Worm (Caenorhabditis elegans) whole organism, young adult: Measurements from ENCODE around the gene EEED8.3.

Experiments used
- B0019.2 ChIP-seq: fragments of 200-800 bp; sonication (Bioruptor generic); conservative IDR thresholded peaks from 2 replicates; pipeline ENCODE4 v1.3.6; 2022; ENCODE audit warnings: missing genetic modification reagents, missing genetic modification characterization, missing compliant biosample characterization
- B0336.3 ChIP-seq: fragments of 200-800 bp; sonication (Bioruptor generic); IDR thresholded peaks from 2 replicates; pipeline ENCODE4 v1.3.6; 2022; ENCODE audit warnings: missing genetic modification characterization, missing compliant biosample characterization
- C06A6.2 ChIP-seq: fragments of 200-800 bp; sonication (Bioruptor generic); conservative IDR thresholded peaks from 2 replicates; pipeline ENCODE4 v1.3.6; 2022; ENCODE audit warnings: missing genetic modification characterization, missing compliant biosample characterization
- C17E4.6 ChIP-seq: fragments of 200-800 bp; sonication (Bioruptor generic); IDR thresholded peaks from 2 replicates; pipeline ENCODE4 v1.3.6; 2022; ENCODE audit warnings: missing genetic modification reagents, missing genetic modification characterization, missing compliant biosample characterization
- F10E7.11 ChIP-seq: sonication (generic microtip); optimal IDR thresholded peaks from 2 replicates; lab custom pipeline; 2017; ENCODE audit warnings: mild to moderate bottlenecking, missing genetic modification characterization, moderate library complexity, missing compliant biosample characterization
- F23B12.7 ChIP-seq: sonication (generic microtip); optimal IDR thresholded peaks from 2 replicates; lab custom pipeline; 2017; ENCODE audit warnings: missing genetic modification characterization, mild to moderate bottlenecking, missing compliant biosample characterization, antibody characterized with exemption, moderate library complexity; ENCODE audit not compliant: insufficient read depth
- F33H1.4 ChIP-seq: fragments of 200-800 bp; sonication (Bioruptor generic); IDR thresholded peaks from 2 replicates; pipeline ENCODE4 v1.3.6; 2022; ENCODE audit warnings: missing genetic modification reagents, missing genetic modification characterization, missing compliant biosample characterization
- F49E8.2 ChIP-seq: sonication (generic microtip); optimal IDR thresholded peaks from 3 replicates; lab custom pipeline; 2017; ENCODE audit warnings: missing genetic modification characterization, mild to moderate bottlenecking, missing compliant biosample characterization, antibody characterized with exemption, moderate library complexity; ENCODE audit not compliant: insufficient read depth
- F57C9.4 ChIP-seq: sonication (generic microtip); optimal IDR thresholded peaks from 2 replicates; lab custom pipeline; 2017; ENCODE audit warnings: mild to moderate bottlenecking, missing genetic modification characterization, missing compliant biosample characterization
- K11D2.4 ChIP-seq: fragments of 200-800 bp; sonication (Bioruptor generic); IDR thresholded peaks from 2 replicates; pipeline ENCODE4 v1.3.6; 2022; ENCODE audit warnings: missing genetic modification reagents, missing genetic modification characterization, missing compliant biosample characterization
- T07F8.4 ChIP-seq: sonication (generic microtip); optimal IDR thresholded peaks from 2 replicates; lab custom pipeline; 2016; ENCODE audit warnings: mild to moderate bottlenecking, missing genetic modification characterization, moderate library complexity, missing compliant biosample characterization
- T26A5.8 ChIP-seq: sonication (generic microtip); optimal IDR thresholded peaks from 2 replicates; lab custom pipeline; 2016; ENCODE audit warnings: missing genetic modification characterization, missing compliant biosample characterization
- Y53G8AR.9 ChIP-seq: fragments of 200-800 bp; sonication (Bioruptor generic); conservative IDR thresholded peaks from 2 replicates; pipeline ENCODE4 v1.3.6; 2022; ENCODE audit warnings: missing genetic modification reagents, missing genetic modification characterization, missing compliant biosample characterization
- Y95B8A.8 ChIP-seq: fragments of 200-800 bp; sonication (Bioruptor generic); IDR thresholded peaks from 2 replicates; pipeline ENCODE4 v1.3.6; 2022; ENCODE audit warnings: missing genetic modification reagents, missing genetic modification characterization, missing compliant biosample characterization
- akir-1 ChIP-seq: fragments of 200-800 bp; sonication (Bioruptor generic); optimal IDR thresholded peaks from 2 replicates; lab custom pipeline; 2018; ENCODE audit warnings: mild to moderate bottlenecking, missing genetic modification characterization, moderate library complexity, missing compliant biosample characterization
- ama-1 ChIP-seq, 3 experiments: fragments of 150-350 bp in 1 of 3; sonication (generic microtip) in 2 of 3; optimal IDR thresholded peaks; 2 replicates each; lab custom pipeline; 2014 to 2018; ENCODE audit warnings: missing biosample characterization in 2 of 3, missing genetic modification characterization in 2 of 3, missing genetic modification reagents in 2 of 3
- attf-5 ChIP-seq: fragments of 200-800 bp; sonication (Bioruptor generic); optimal IDR thresholded peaks from 2 replicates; lab custom pipeline; 2018; ENCODE audit warnings: mild to moderate bottlenecking, missing genetic modification characterization, missing compliant biosample characterization
- cebp-1 ChIP-seq, 2 experiments: fragments of 200-800 bp in 1 of 2; sonication (Bioruptor generic) in 1 of 2; sonication (generic microtip) in 1 of 2; IDR thresholded peaks in 1 of 2; optimal IDR thresholded peaks in 1 of 2; 2 replicates each; pipeline versions ENCODE4 v1.3.6 to Lab custom; 2017 to 2022; ENCODE audit warnings: missing compliant biosample characterization in 2 of 2, missing genetic modification characterization in 2 of 2, mild to moderate bottlenecking in 1 of 2, missing genetic modification reagents in 1 of 2, moderate library complexity in 1 of 2
- cebp-2 ChIP-seq: fragments of 200-800 bp; sonication (Bioruptor generic); IDR thresholded peaks from 2 replicates; pipeline ENCODE4 v1.3.6; 2022; ENCODE audit warnings: missing genetic modification characterization, missing compliant biosample characterization
- ceh-100 ChIP-seq: fragments of 200-800 bp; sonication (Bioruptor generic); IDR thresholded peaks from 2 replicates; pipeline ENCODE4 v1.3.6; 2022; ENCODE audit warnings: missing genetic modification reagents, missing genetic modification characterization, missing compliant biosample characterization
- ceh-27 ChIP-seq: fragments of 200-800 bp; sonication (Bioruptor generic); optimal IDR thresholded peaks from 2 replicates; lab custom pipeline; 2018; ENCODE audit warnings: mild to moderate bottlenecking, missing genetic modification characterization, moderate library complexity, missing compliant biosample characterization
- ceh-58 ChIP-seq: fragments of 200-800 bp; sonication (Bioruptor generic); IDR thresholded peaks from 2 replicates; pipeline ENCODE4 v1.3.6; 2022; ENCODE audit warnings: missing genetic modification characterization, missing compliant biosample characterization
- ceh-91 ChIP-seq: fragments of 200-800 bp; sonication (Bioruptor generic); IDR thresholded peaks from 2 replicates; pipeline ENCODE4 v1.3.6; 2022; ENCODE audit warnings: missing genetic modification reagents, missing genetic modification characterization, missing compliant biosample characterization
- ekl-4 ChIP-seq: fragments of 200-800 bp; sonication (Bioruptor generic); IDR thresholded peaks from 2 replicates; pipeline ENCODE4 v1.3.6; 2022; ENCODE audit warnings: missing genetic modification reagents, missing genetic modification characterization, missing compliant biosample characterization
- fkh-3 ChIP-seq: sonication (generic microtip); optimal IDR thresholded peaks from 2 replicates; lab custom pipeline; 2016; ENCODE audit warnings: mild to moderate bottlenecking, missing genetic modification characterization, missing compliant biosample characterization
- him-1 ChIP-seq: sonication (generic microtip); optimal IDR thresholded peaks from 2 replicates; lab custom pipeline; 2016; ENCODE audit warnings: missing genotype, missing genetic modification reagents, missing genetic modification characterization, missing compliant biosample characterization
- hsf-1 ChIP-seq: fragments of 200-800 bp; sonication (Bioruptor generic); IDR thresholded peaks from 2 replicates; pipeline ENCODE4 v1.3.6; 2022; ENCODE audit warnings: missing genetic modification reagents, missing genetic modification characterization, missing compliant biosample characterization
- lin-54 ChIP-seq: fragments of 200-800 bp; sonication (Bioruptor generic); optimal IDR thresholded peaks from 2 replicates; lab custom pipeline; 2018; ENCODE audit warnings: mild to moderate bottlenecking, missing genetic modification characterization, missing compliant biosample characterization
- lsl-1 ChIP-seq: fragments of 200-800 bp; sonication (Bioruptor generic); optimal IDR thresholded peaks from 2 replicates; lab custom pipeline; 2018; ENCODE audit warnings: mild to moderate bottlenecking, missing genetic modification characterization, moderate library complexity, missing compliant biosample characterization
- madf-10 ChIP-seq: sonication (generic microtip); optimal IDR thresholded peaks from 2 replicates; lab custom pipeline; 2016; ENCODE audit warnings: mild to moderate bottlenecking, missing genetic modification characterization, missing compliant biosample characterization
- madf-3 ChIP-seq: fragments of 200-800 bp; sonication (Bioruptor generic); IDR thresholded peaks from 2 replicates; pipeline ENCODE4 v1.3.6; 2022; ENCODE audit warnings: missing genetic modification reagents, missing genetic modification characterization, missing compliant biosample characterization
- nfyb-1 ChIP-seq: fragments of 200-800 bp; sonication (Bioruptor generic); IDR thresholded peaks from 2 replicates; pipeline ENCODE4 v1.3.6; 2022; ENCODE audit warnings: missing genetic modification reagents, missing genetic modification characterization, missing compliant biosample characterization
- pha-4 ChIP-seq: fragments of 150-350 bp; sonication (generic microtip); optimal IDR thresholded peaks from 2 replicates; lab custom pipeline; 2014; ENCODE audit warnings: missing biosample characterization, missing genetic modification reagents, missing genetic modification characterization
- rpc-1 ChIP-seq, 2 experiments: fragments of 150-350 bp in 1 of 2; sonication (generic microtip) in 1 of 2; optimal IDR thresholded peaks; 2 replicates each; lab custom pipeline; 2014 to 2018; ENCODE audit warnings: missing biosample characterization in 1 of 2, missing genetic modification characterization in 1 of 2, missing genetic modification reagents in 1 of 2, missing genotype in 1 of 2
- sptf-2 ChIP-seq: fragments of 200-800 bp; sonication (Bioruptor generic); optimal IDR thresholded peaks from 2 replicates; lab custom pipeline; 2018; ENCODE audit warnings: mild to moderate bottlenecking, missing genetic modification characterization, missing compliant biosample characterization
- zim-3 ChIP-seq: sonication (generic microtip); optimal IDR thresholded peaks from 2 replicates; lab custom pipeline; 2017; ENCODE audit warnings: mild to moderate bottlenecking, missing genetic modification characterization, moderate library complexity, missing compliant biosample characterization
- ztf-18 ChIP-seq: sonication (generic microtip); optimal IDR thresholded peaks from 2 replicates; lab custom pipeline; 2016; ENCODE audit warnings: missing genotype, mild to moderate bottlenecking, missing genetic modification characterization, missing compliant biosample characterization
- ztf-22 ChIP-seq: fragments of 200-800 bp; sonication (Bioruptor generic); optimal IDR thresholded peaks from 2 replicates; lab custom pipeline; 2018; ENCODE audit warnings: mild to moderate bottlenecking, missing genetic modification characterization, moderate library complexity, missing compliant biosample characterization
- ztf-25 ChIP-seq: fragments of 200-800 bp; sonication (Bioruptor generic); IDR thresholded peaks from 2 replicates; pipeline ENCODE4 v1.3.6; 2022; ENCODE audit warnings: missing genetic modification reagents, missing genetic modification characterization, missing compliant biosample characterization
- ztf-26 ChIP-seq: sonication (generic microtip); optimal IDR thresholded peaks from 2 replicates; lab custom pipeline; 2017; ENCODE audit warnings: missing genetic modification characterization, missing compliant biosample characterization

Gene EEED8.3

DNA sequence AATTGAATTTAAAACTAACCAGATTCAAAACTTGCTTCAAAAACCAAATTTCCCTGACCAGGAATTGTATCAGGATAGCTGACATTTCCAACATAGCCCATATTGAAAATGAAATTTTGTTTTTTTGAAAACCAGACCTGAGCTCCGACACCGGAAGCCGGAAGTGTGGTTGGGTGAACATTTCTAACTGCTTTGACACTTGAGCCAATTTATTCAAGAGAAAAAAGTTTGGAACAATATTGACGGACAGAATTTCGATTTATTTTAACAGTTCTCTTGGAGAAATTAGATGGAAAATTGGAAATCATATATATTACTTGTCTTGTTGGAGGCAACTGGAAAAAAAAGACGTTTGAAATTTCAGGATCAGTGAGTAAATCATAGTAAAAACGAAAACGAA is 26.9 kb upstream of the EEED8.3 start, which contains the start of gene ccpp-6:
Gene ccpp-6 (minus strand): TSS at position 101 of the 400 bp plus-strand sequence.
- TF ChIP-seq rpc-1 (optimal IDR thresholded peaks at IDR 0.05; lab: Kevin White, UChicago) (no peak), rpc-1 (tag; optimal IDR thresholded peaks at IDR 0.05; lab: Kevin White, UChicago) (no peak), Y95B8A.8 (GFP tag; lab: Robert Waterston, UW) (peak; percentile 36; the same call in 1 of the 2 replicates), nfyb-1 (GFP tag; lab: Robert Waterston, UW) (no peak), Y53G8AR.9 (GFP tag; lab: Robert Waterston, UW) (0 out of 2 replicates have a peak, but pooled peaks have one; percentile 11), B0336.3 (GFP tag; lab: Robert Waterston, UW) (peak; percentile 40; the same call in 1 of the 2 replicates), hsf-1 (GFP tag; lab: Robert Waterston, UW) (0 out of 2 replicates have a peak, but pooled peaks have one; percentile 22), T07F8.4 (tag; lab: Kevin White, UChicago) (no peak), attf-5 (GFP tag; lab: Kevin White, UChicago) (no peak), him-1 (tag; lab: Kevin White, UChicago) (peak; percentile 23), madf-3 (GFP tag; lab: Robert Waterston, UW) (0 out of 2 replicates have a peak, but pooled peaks have one; percentile 42)
- TF ChIP-seq, all 124 proteins: peak for 6

DNA sequence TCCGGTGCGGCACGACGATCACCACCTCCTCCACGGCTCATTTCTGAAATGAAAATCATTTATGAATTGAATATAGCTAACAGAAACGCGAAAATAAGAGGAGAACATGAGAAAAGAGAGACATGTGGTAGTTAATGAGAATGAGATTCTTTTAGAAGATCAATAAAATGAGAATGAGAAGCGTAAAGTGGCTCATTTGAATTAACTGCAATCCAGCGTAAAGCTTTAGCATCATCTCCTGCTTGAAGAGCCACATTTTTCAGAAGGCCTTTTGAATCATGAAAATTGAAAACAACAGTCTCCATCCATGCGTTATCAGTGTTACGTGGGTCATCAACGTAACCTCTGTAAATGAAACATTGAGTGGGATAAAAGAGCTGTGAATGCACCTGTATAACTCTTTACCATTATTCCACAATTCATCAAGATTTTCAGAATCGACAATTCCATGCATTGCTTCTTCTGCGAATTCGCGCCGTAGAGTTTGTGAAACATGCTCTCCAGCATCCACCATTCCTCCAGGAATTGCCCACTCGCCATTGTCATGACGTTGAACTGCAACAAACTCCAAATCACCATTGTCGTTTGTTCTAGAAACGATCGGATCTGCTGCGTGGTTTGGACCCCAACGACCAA is 25.2 kb upstream of the EEED8.3 start, which contains the start of gene rsp-4:
Gene rsp-4 (minus strand): TSS at position 51 of the 636 bp plus-strand sequence.
- TF ChIP-seq nfyb-1 (GFP tag; lab: Robert Waterston, UW) (0 out of 2 replicates have a peak, but pooled peaks have one; percentile 36), ama-1 (optimal IDR thresholded peaks at IDR 0.05; lab: Kevin White, UChicago) (no peak), ama-1 (GFP tag; optimal IDR thresholded peaks at IDR 0.05; lab: Kevin White, UChicago) (no peak)
- TF ChIP-seq, all 124 proteins: peak for 1

DNA sequence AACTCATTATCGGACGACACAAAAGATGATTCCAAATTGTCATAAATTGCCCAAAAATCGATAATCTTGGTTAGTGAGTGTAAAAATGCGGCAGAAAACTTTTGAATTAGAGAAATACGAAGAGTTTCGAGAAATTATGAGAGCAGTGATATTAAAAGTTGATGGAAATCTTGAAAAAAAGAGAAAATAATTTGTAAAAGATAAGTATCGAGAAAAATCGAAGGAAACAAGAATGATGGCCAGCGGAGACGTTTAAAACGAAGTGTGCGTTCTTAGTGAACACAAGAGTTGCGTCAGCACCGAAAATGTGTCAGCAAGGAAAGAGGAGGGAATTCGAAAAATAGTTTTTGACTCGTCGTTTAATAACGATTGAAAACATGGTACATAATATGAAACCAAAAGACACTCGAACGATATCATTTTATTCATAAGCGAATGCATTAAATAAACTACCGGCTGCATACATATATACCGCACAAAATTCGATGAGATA is 24.2 kb upstream of the EEED8.3 start, which contains the start of gene ndx-6:
Gene ndx-6 (minus strand): TSS at position 51 of the 493 bp plus-strand sequence.
- TF ChIP-seq sptf-2 (GFP tag; lab: Kevin White, UChicago) (no peak), pha-4 (tag; lab: Kevin White, UChicago) (peak; percentile 50), F33H1.4 (GFP tag; lab: Robert Waterston, UW) (peak; percentile 58), Y53G8AR.9 (GFP tag; lab: Robert Waterston, UW) (peak; percentile 78), T26A5.8 (tag; lab: Kevin White, UChicago) (no peak), F57C9.4 (tag; lab: Kevin White, UChicago) (no peak), fkh-3 (tag; lab: Kevin White, UChicago) (no peak), lsl-1 (GFP tag; lab: Kevin White, UChicago) (peak; percentile 46), ztf-26 (peak; percentile 9), ekl-4 (GFP tag; lab: Robert Waterston, UW) (0 out of 2 replicates have a peak, but pooled peaks have one; percentile 64), ztf-18 (tag; lab: Kevin White, UChicago) (peak; percentile 95), ceh-91 (0 out of 2 replicates have a peak, but pooled peaks have one; percentile 33), ceh-27 (peak; percentile 46), T07F8.4 (tag; lab: Kevin White, UChicago) (no peak), C06A6.2 (GFP tag; lab: Robert Waterston, UW) (0 out of 2 replicates have a peak, but pooled peaks have one; percentile 54), lin-54 (GFP tag; lab: Kevin White, UChicago) (peak; percentile 98), ceh-58 (GFP tag; lab: Robert Waterston, UW) (no peak), F49E8.2 (peak; percentile 30), B0019.2 (no peak), ztf-25 (GFP tag; lab: Robert Waterston, UW) (no peak), cebp-1 (GFP tag; IDR thresholded peaks at IDR 0.05; lab: Robert Waterston, UW) (no peak), cebp-1 (tag; optimal IDR thresholded peaks at IDR 0.05; lab: Kevin White, UChicago) (peak; percentile 65), cebp-2 (GFP tag; lab: Robert Waterston, UW) (no peak), madf-10 (tag; lab: Kevin White, UChicago) (no peak), zim-3 (no peak), K11D2.4 (GFP tag; lab: Robert Waterston, UW) (peak; percentile 61; the same call in 1 of the 2 replicates), F10E7.11 (tag; lab: Kevin White, UChicago) (no peak), ztf-22 (GFP tag; lab: Kevin White, UChicago) (no peak), ceh-100 (GFP tag; lab: Robert Waterston, UW) (peak; percentile 60; the same call in 1 of the 2 replicates), F23B12.7 (tag; lab: Kevin White, UChicago) (no peak), akir-1 (GFP tag; lab: Kevin White, UChicago) (no peak), C17E4.6 (GFP tag; lab: Robert Waterston, UW) (no peak), madf-3 (GFP tag; lab: Robert Waterston, UW) (peak; percentile 75; the same call in 1 of the 2 replicates)
